Worm (Caenorhabditis elegans) whole organism, mixed stage, embryonic: ENCODE measurements around the gene tag-180.

Experiments
- M03D4.4 ChIP-seq: sonication (generic microtip); optimal IDR thresholded peaks from 2 replicates; lab custom pipeline; 2017; ENCODE audit warnings: mild to moderate bottlenecking, missing genetic modification characterization, missing compliant biosample characterization
- bed-3 ChIP-seq: fragments of 200-800 bp; sonication (Bioruptor generic); optimal IDR thresholded peaks from 3 replicates; lab custom pipeline; 2018; ENCODE audit warnings: mild to moderate bottlenecking, missing genetic modification characterization, moderate library complexity, missing compliant biosample characterization
- blmp-1 ChIP-seq: fragments of 150-350 bp; optimal IDR thresholded peaks from 2 replicates; lab custom pipeline; 2014; ENCODE audit warnings: missing biosample characterization, missing genetic modification characterization
- ceh-39 ChIP-seq: fragments of 150-350 bp; optimal IDR thresholded peaks from 2 replicates; lab custom pipeline; 2014; ENCODE audit warnings: missing biosample characterization, missing genetic modification characterization
- ceh-43 ChIP-seq: fragments of 200-800 bp; sonication (Bioruptor generic); optimal IDR thresholded peaks from 2 replicates; lab custom pipeline; 2018; ENCODE audit warnings: mild to moderate bottlenecking, missing genetic modification characterization, moderate library complexity, missing compliant biosample characterization
- ceh-83 ChIP-seq: fragments of 200-800 bp; sonication (Bioruptor generic); optimal IDR thresholded peaks from 2 replicates; lab custom pipeline; 2018; ENCODE audit warnings: mild to moderate bottlenecking, missing genetic modification characterization, missing compliant biosample characterization
- ces-1 ChIP-seq: fragments of 150-350 bp; optimal IDR thresholded peaks from 2 replicates; lab custom pipeline; 2014; ENCODE audit warnings: missing biosample characterization, missing genetic modification reagents, missing genetic modification characterization
- cnd-1 ChIP-seq: fragments of 200-800 bp; sonication (Bioruptor generic); optimal IDR thresholded peaks from 2 replicates; lab custom pipeline; 2018; ENCODE audit warnings: mild to moderate bottlenecking, missing genetic modification characterization, missing compliant biosample characterization
- drap-1 ChIP-seq: fragments of 200-800 bp; sonication (Bioruptor generic); optimal IDR thresholded peaks from 3 replicates; lab custom pipeline; 2018; ENCODE audit warnings: mild to moderate bottlenecking, missing genetic modification characterization, missing compliant biosample characterization
- elt-1 ChIP-seq: sonication (generic microtip); optimal IDR thresholded peaks from 2 replicates; lab custom pipeline; 2017; ENCODE audit warnings: missing genetic modification characterization, mild to moderate bottlenecking, missing compliant biosample characterization, antibody characterized with exemption, moderate library complexity, borderline replicate concordance; ENCODE audit not compliant: insufficient read depth
- ham-2 ChIP-seq: fragments of 200-800 bp; sonication (Bioruptor generic); optimal IDR thresholded peaks from 2 replicates; lab custom pipeline; 2018; ENCODE audit warnings: mild to moderate bottlenecking, missing genetic modification characterization, missing compliant biosample characterization
- hlh-1 ChIP-seq: fragments of 150-350 bp; optimal IDR thresholded peaks from 2 replicates; lab custom pipeline; 2014; ENCODE audit warnings: missing biosample characterization, missing genetic modification reagents, missing genetic modification characterization
- lin-13 ChIP-seq: fragments of 150-350 bp; optimal IDR thresholded peaks from 2 replicates; lab custom pipeline; 2014; ENCODE audit warnings: missing biosample characterization, missing genetic modification characterization
- lin-32 ChIP-seq: fragments of 200-800 bp; sonication (Bioruptor generic); optimal IDR thresholded peaks from 2 replicates; lab custom pipeline; 2018; ENCODE audit warnings: mild to moderate bottlenecking, missing genetic modification characterization, missing compliant biosample characterization
- lsy-2 ChIP-seq: fragments of 150-350 bp; optimal IDR thresholded peaks from 2 replicates; lab custom pipeline; 2014; ENCODE audit warnings: missing biosample characterization, missing genetic modification characterization
- mab-5 ChIP-seq: fragments of 150-350 bp; optimal IDR thresholded peaks from 2 replicates; lab custom pipeline; 2014; ENCODE audit warnings: missing biosample characterization, missing genetic modification characterization
- mep-1 ChIP-seq: fragments of 150-350 bp; optimal IDR thresholded peaks from 2 replicates; lab custom pipeline; 2017; ENCODE audit warnings: missing biosample characterization, missing genetic modification reagents, missing genetic modification characterization, inconsistent platforms
- mls-2 ChIP-seq: sonication (generic microtip); optimal IDR thresholded peaks from 2 replicates; lab custom pipeline; 2016; ENCODE audit warnings: mild to moderate bottlenecking, missing genetic modification characterization, moderate library complexity, missing compliant biosample characterization
- nhr-12 ChIP-seq: fragments of 150-350 bp; optimal IDR thresholded peaks from 2 replicates; lab custom pipeline; 2014; ENCODE audit warnings: missing biosample characterization, missing genetic modification characterization
- nhr-2 ChIP-seq: fragments of 150-350 bp; optimal IDR thresholded peaks from 2 replicates; lab custom pipeline; 2014; ENCODE audit warnings: missing biosample characterization, missing genetic modification characterization
- nhr-237 ChIP-seq: fragments of 150-350 bp; optimal IDR thresholded peaks from 2 replicates; lab custom pipeline; 2014; ENCODE audit warnings: missing biosample characterization, missing genetic modification characterization
- nhr-28 ChIP-seq: fragments of 150-350 bp; optimal IDR thresholded peaks from 2 replicates; lab custom pipeline; 2014; ENCODE audit warnings: missing biosample characterization, missing genetic modification characterization
- nhr-76 ChIP-seq: sonication (generic microtip); optimal IDR thresholded peaks from 2 replicates; lab custom pipeline; 2017; ENCODE audit warnings: missing biosample characterization, missing genetic modification characterization
- pha-4 ChIP-seq: fragments of 150-350 bp; optimal IDR thresholded peaks from 2 replicates; lab custom pipeline; 2018; ENCODE audit warnings: missing biosample characterization, missing genetic modification reagents, missing genetic modification characterization
- sem-2 ChIP-seq: fragments of 200-800 bp; sonication (Bioruptor generic); optimal IDR thresholded peaks from 2 replicates; lab custom pipeline; 2018; ENCODE audit warnings: mild to moderate bottlenecking, missing genetic modification characterization, missing compliant biosample characterization
- snpc-4 ChIP-seq: fragments of 150-350 bp; optimal IDR thresholded peaks from 2 replicates; lab custom pipeline; 2014; ENCODE audit warnings: missing biosample characterization, missing genetic modification characterization
- sptf-1 ChIP-seq: sonication (generic microtip); optimal IDR thresholded peaks from 2 replicates; lab custom pipeline; 2017; ENCODE audit warnings: mild to moderate bottlenecking, missing genetic modification characterization, moderate library complexity, missing compliant biosample characterization
- tbx-8 ChIP-seq: fragments of 200-800 bp; sonication (Bioruptor generic); optimal IDR thresholded peaks from 2 replicates; lab custom pipeline; 2018; ENCODE audit warnings: mild to moderate bottlenecking, missing genetic modification characterization, moderate library complexity, missing compliant biosample characterization
- unc-120 ChIP-seq: sonication (generic microtip); optimal IDR thresholded peaks from 2 replicates; lab custom pipeline; 2017; ENCODE audit warnings: missing genetic modification characterization, missing compliant biosample characterization; ENCODE audit not compliant: poor library complexity, severe bottlenecking
- unc-39 ChIP-seq: fragments of 150-350 bp; optimal IDR thresholded peaks from 2 replicates; lab custom pipeline; 2014; ENCODE audit warnings: missing biosample characterization, missing genetic modification characterization
- unc-62 ChIP-seq: fragments of 150-350 bp; optimal IDR thresholded peaks from 2 replicates; lab custom pipeline; 2014; ENCODE audit warnings: missing biosample characterization, missing genetic modification reagents, missing genetic modification characterization
- zip-8 ChIP-seq: fragments of 150-350 bp; optimal IDR thresholded peaks from 2 replicates; lab custom pipeline; 2014; ENCODE audit warnings: missing biosample characterization, missing genetic modification characterization

Gene tag-180

DNA sequence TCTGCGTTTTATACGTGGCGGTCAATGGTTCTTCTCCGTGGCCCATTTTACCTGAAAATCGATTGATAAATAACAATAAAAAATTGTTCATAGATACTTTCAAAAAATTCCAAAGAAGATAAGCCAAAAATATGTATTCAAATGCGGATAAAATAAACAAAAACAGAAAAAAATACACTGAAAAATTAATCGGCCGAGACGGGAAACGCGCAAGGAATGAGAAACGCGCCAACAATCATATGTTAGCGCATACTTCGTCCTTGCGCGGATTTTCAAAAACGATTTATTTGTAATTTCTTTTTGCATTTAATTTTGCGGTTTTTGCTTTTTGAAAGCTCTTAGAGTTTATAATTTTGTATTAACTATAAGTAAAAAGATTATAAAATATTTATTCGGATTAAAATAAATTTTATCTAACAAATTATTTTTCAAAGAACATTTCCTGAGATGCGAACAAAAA is 16.4 kb upstream of the tag-180 start, which contains the start of gene nduf-11:
nduf-11 (minus strand) TSS at position 51 of the 460 bp plus-strand sequence.
- TF ChIP-seq ces-1 (GFP tag; lab: Kevin White, UChicago) (peak; percentile 63), lin-32 (no peak), mab-5 (tag; lab: Kevin White, UChicago) (no peak), lin-13 (tag; lab: Kevin White, UChicago) (peak; percentile 62), sptf-1 (tag; lab: Kevin White, UChicago) (peak; percentile 78), pha-4 (tag; lab: Kevin White, UChicago) (peak; percentile 64), snpc-4 (tag; lab: Kevin White, UChicago) (no peak), tbx-8 (GFP tag; lab: Kevin White, UChicago) (no peak), bed-3 (peak; percentile 10), elt-1 (tag; lab: Kevin White, UChicago) (no peak), hlh-1 (tag; lab: Kevin White, UChicago) (peak; percentile 42), nhr-76 (tag; lab: Kevin White, UChicago) (no peak), mls-2 (tag; lab: Kevin White, UChicago) (peak; percentile 36), nhr-28 (tag; lab: Kevin White, UChicago) (no peak), zip-8 (tag; lab: Kevin White, UChicago) (no peak), M03D4.4 (tag; lab: Kevin White, UChicago) (peak; percentile 77), unc-39 (tag; lab: Kevin White, UChicago) (no peak), ceh-39 (tag; lab: Kevin White, UChicago) (no peak), unc-62 (GFP tag; lab: Kevin White, UChicago) (peak; percentile 3), unc-120 (peak; percentile 15), drap-1 (GFP tag; lab: Kevin White, UChicago) (no peak), nhr-12 (tag; lab: Kevin White, UChicago) (no peak), lsy-2 (tag; lab: Kevin White, UChicago) (peak; percentile 86), ceh-43 (GFP tag; lab: Kevin White, UChicago) (peak; percentile 70), ham-2 (no peak), sem-2 (GFP tag; lab: Kevin White, UChicago) (no peak), mep-1 (tag; lab: Kevin White, UChicago) (peak; percentile 86), nhr-237 (tag; lab: Kevin White, UChicago) (peak; percentile 78), nhr-2 (tag; lab: Kevin White, UChicago) (no peak)

DNA sequence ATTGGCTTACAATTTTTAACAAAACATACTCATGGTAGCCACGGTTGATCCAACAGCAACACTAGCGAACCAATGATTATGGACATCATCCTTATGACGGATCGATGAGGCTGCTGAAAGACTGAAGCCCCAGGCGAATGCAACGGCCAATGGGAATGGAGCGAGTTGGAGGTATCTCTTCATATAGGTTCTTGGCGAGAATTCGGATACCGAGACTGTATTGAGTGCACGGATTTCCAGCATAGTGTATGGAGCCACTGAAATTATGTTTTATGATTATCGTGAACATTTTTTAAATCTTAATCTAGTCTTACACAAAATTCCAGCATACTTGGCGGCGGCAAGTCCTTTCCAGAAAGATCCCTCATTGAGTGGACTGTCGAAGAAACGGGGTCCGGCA is 15.3 kb upstream of the tag-180 start:
- no peak for TF ChIP-seq cnd-1 (tag; lab: Kevin White, UChicago)
- TF ChIP-seq ham-2: no peak
- no peak for TF ChIP-seq zip-8 (tag; lab: Kevin White, UChicago)
- TF ChIP-seq blmp-1: no peak
- no peak for TF ChIP-seq unc-62 (GFP tag; lab: Kevin White, UChicago)
- no peak for TF ChIP-seq ceh-83
- no peak for TF ChIP-seq unc-39 (tag; lab: Kevin White, UChicago)

DNA sequence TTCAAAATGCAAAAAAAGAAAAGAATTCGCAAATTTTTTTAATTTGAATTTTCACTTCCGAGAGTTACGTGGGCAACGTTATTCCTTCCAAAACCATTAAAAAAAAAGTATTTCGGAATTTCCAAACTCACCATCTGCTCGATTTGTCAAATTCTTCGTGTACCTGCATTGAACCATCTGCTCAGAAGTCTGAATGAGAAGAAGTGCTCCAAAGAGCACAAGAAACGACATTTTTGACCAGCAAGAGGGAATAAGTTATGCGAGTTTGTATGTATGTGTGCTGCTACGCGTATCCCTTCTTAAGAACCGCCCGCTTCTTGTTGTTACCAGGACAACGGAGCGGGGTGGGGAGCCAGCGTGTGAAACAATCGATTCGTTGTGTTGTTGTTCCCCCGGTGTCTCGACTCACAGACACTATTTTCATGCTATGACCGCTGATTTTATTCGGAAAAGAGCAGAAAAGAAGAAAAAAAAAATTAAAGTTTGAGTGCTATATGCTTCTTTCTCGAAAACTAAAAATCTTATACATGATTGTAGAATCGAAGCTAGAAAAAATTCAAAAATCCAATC is 14.2 kb upstream of the tag-180 start, which contains the start of gene lgc-20:
lgc-20 (minus strand) TSS at position 311 of the 570 bp plus-strand sequence.
- TF ChIP-seq ces-1 (GFP tag; lab: Kevin White, UChicago) (no peak), ceh-83 (no peak), drap-1 (GFP tag; lab: Kevin White, UChicago) (no peak), nhr-12 (tag; lab: Kevin White, UChicago) (no peak), cnd-1 (tag; lab: Kevin White, UChicago) (no peak), unc-120 (no peak), lin-13 (tag; lab: Kevin White, UChicago) (no peak), ceh-39 (tag; lab: Kevin White, UChicago) (no peak), M03D4.4 (tag; lab: Kevin White, UChicago) (no peak), elt-1 (tag; lab: Kevin White, UChicago) (no peak), mep-1 (tag; lab: Kevin White, UChicago) (no peak), tbx-8 (GFP tag; lab: Kevin White, UChicago) (no peak), ceh-43 (GFP tag; lab: Kevin White, UChicago) (no peak), nhr-237 (tag; lab: Kevin White, UChicago) (no peak), zip-8 (tag; lab: Kevin White, UChicago) (no peak)

DNA sequence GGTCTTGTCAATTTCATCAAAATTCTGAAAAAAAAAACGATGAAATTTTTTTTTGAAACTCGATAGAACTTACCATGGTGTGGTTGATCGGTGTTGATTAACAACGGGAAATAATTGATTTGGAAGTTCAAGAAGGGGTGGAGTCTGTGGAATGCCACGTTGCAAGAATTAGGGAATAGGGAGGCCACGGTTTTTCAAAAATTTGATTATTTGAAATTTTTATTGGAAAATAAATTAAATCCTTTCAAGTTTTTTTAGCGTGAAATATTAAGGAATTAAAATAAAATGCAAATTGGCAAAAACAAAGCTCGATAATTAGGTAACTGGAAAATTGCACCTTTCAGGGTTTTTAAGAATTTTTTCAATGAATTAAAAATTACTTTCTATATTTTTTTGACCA is 10.3 kb upstream of the tag-180 start, which contains the start of gene rmd-3:
rmd-3 (minus strand) TSS at position 101 of the 400 bp plus-strand sequence.
- no peak for TF ChIP-seq hlh-1 (tag; lab: Kevin White, UChicago)
- TF ChIP-seq ceh-83: no peak
- no peak for TF ChIP-seq mep-1 (tag; lab: Kevin White, UChicago)
